Fruit fly (Drosophila melanogaster): ENCODE measurements around the gene CG34015.

DNA sequence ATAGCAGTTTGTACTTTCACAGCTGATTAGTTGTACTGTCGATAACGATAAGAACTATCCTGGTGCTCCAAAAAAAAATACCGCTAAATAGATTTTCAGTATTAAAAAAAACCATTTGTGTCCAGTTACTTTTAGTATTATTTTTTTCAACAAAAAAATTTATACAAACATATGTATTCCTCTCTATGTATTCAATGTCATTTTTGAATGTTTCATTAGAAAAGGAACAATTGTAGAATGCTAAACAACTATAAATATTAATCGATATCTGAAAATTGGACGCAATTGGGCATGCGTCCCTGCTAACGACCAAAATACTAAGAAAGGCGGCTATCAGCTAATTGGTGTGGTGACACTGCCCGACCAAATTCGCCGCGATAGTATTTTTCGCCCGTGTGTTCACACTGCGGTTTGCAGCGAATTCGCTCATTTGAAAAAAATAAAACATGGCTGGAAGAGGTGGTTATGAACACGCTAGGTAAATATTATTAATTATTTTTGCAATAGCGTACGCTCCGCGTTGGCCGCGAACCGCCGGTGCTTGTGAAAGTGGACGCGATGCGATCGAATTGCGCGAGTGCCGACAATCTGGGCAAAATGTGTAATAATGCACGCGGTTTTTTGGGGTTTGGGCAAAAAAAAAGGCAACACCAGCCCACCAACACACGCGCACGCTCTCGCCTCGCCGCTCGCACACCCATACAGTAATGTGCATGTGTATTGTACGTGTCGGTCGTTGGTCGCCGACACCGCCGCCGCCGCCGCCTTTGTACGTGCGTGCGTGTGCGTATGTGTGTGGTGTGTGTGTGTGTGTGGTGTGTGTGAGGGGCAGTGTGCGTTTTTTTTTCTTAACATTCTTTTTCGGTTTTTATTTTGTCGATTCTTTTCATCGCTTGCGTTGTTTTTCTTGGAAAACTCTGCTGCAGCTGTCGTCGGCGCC is at the start of gene CG34015, which contains the start of gene eIF4H1:
- TF ChIP-seq corto (GFP tag; optimal IDR thresholded peaks at IDR 0.05) (no peak), CG18262 (tag; optimal IDR thresholded peaks at IDR 0.05) (peak; percentile 2), CG7556 (GFP tag; optimal IDR thresholded peaks at IDR 0.05) (no peak), cato (GFP tag; optimal IDR thresholded peaks at IDR 0.05; ENCODE audit: borderline replicate concordance) (no peak), CG10147 (GFP tag; optimal IDR thresholded peaks at IDR 0.05) (peak; percentile 1), CG16863 (GFP tag; optimal IDR thresholded peaks at IDR 0.05) (no peak), grn (GFP tag; optimal IDR thresholded peaks at IDR 0.05) (no peak), dysf (GFP tag; IDR thresholded peaks at IDR 0.05) (no peak), CG1832 (GFP tag; optimal IDR thresholded peaks at IDR 0.05) (no peak), CG3726 (GFP tag; IDR thresholded peaks at IDR 0.05) (no peak), Med (GFP tag) (peak; percentile 53), lola (GFP tag; optimal IDR thresholded peaks at IDR 0.05) (peak in 1 of 3 experiments; percentile 33), CG8359 (GFP tag; optimal IDR thresholded peaks at IDR 0.05; ENCODE audit: borderline replicate concordance) (no peak)
